Worm (Caenorhabditis elegans): ENCODE results near the gene ncs-1.
A peak's percentile ranks its signal among the peaks of the same experiment; 100 is the strongest.

ncs-1 gene

ce11 chrX:963171-963570 lies at the start of gene ncs-1:
Gene ncs-1, minus strand, starts transcription at chrX:963271.
- TF ChIP-seq ztf-6 (GFP tag; IDR thresholded peaks at IDR 0.05) (no peak), C06A6.2 (GFP tag; conservative IDR thresholded peaks at IDR 0.05) (no peak), aptf-3 (GFP tag; IDR thresholded peaks at IDR 0.05) (no peak), attf-5 (GFP tag; optimal IDR thresholded peaks at IDR 0.05) (no peak), ztf-18 (tag; optimal IDR thresholded peaks at IDR 0.05) (no peak), Y53G8AR.9 (GFP tag; conservative IDR thresholded peaks at IDR 0.05) (no peak), lin-26 (GFP tag; IDR thresholded peaks at IDR 0.05) (no peak), attf-6 (GFP tag; IDR thresholded peaks at IDR 0.05) (no peak), mes-4 (tag; optimal IDR thresholded peaks at IDR 0.05) (no peak), lsy-27 (tag; optimal IDR thresholded peaks at IDR 0.05; ENCODE audit: borderline replicate concordance, insufficient read depth) (no peak), madf-3 (GFP tag; IDR thresholded peaks at IDR 0.05) (no peak), F57C9.4 (tag; optimal IDR thresholded peaks at IDR 0.05) (no peak), athp-1 (tag; optimal IDR thresholded peaks at IDR 0.05) (no peak), F57A8.1 (GFP tag; optimal IDR thresholded peaks at IDR 0.05) (no peak), bed-1 (GFP tag; IDR thresholded peaks at IDR 0.05) (no peak), ztf-22 (GFP tag; optimal IDR thresholded peaks at IDR 0.05) (no peak), Y79H2A.3 (GFP tag; conservative IDR thresholded peaks at IDR 0.05) (no peak), unc-130 (GFP tag; optimal IDR thresholded peaks at IDR 0.05) (no peak), B0019.2 (GFP tag; conservative IDR thresholded peaks at IDR 0.05) (no peak), dpl-1 (GFP tag; optimal IDR thresholded peaks at IDR 0.05) (no peak)

- peak; percentile 35 for TF ChIP-seq ztf-22 (GFP tag; optimal IDR thresholded peaks at IDR 0.05)
- no peak for TF ChIP-seq akir-1 (GFP tag; optimal IDR thresholded peaks at IDR 0.05)
- no peak for TF ChIP-seq T26A5.8 (tag; optimal IDR thresholded peaks at IDR 0.05)
- no peak for TF ChIP-seq cebp-1 (GFP tag; IDR thresholded peaks at IDR 0.05)
- peak; percentile 57 for TF ChIP-seq cebp-1 (tag; optimal IDR thresholded peaks at IDR 0.05)
- TF ChIP-seq mcd-1 (GFP tag; IDR thresholded peaks at IDR 0.05), result 0 out of 2 replicates have a peak, but pooled peaks have one; percentile 15
- peak; percentile 26 for TF ChIP-seq atf-7 (tag; optimal IDR thresholded peaks at IDR 0.05)
- TF ChIP-seq Y53G8AR.9 (GFP tag; conservative IDR thresholded peaks at IDR 0.05), result peak; percentile 89
- peak; percentile 7 for TF ChIP-seq F10E7.11 (tag; optimal IDR thresholded peaks at IDR 0.05)
- no peak for TF ChIP-seq lir-1 (GFP tag; conservative IDR thresholded peaks at IDR 0.05)
- no peak for TF ChIP-seq unc-62 (GFP tag; optimal IDR thresholded peaks at IDR 0.05)
- TF ChIP-seq snpc-4 (GFP tag; optimal IDR thresholded peaks at IDR 0.05), result no peak
- no peak for TF ChIP-seq snpc-4 (tag; optimal IDR thresholded peaks at IDR 0.05)
- TF ChIP-seq tlf-1 (GFP tag; optimal IDR thresholded peaks at IDR 0.05), result peak; percentile 58
- no peak for TF ChIP-seq mel-28 (tag; optimal IDR thresholded peaks at IDR 0.05; ENCODE audit: borderline replicate concordance)
- TF ChIP-seq ceh-100 (GFP tag; IDR thresholded peaks at IDR 0.05), result no peak
- TF ChIP-seq K12H6.12 (tag; optimal IDR thresholded peaks at IDR 0.05), result peak; percentile 16
- no peak for TF ChIP-seq ets-4 (GFP tag; optimal IDR thresholded peaks at IDR 0.05)
- TF ChIP-seq T07F8.4 (tag; optimal IDR thresholded peaks at IDR 0.05), result no peak
- TF ChIP-seq F57A8.1 (GFP tag; optimal IDR thresholded peaks at IDR 0.05), result no peak
- TF ChIP-seq repo-1 (tag; optimal IDR thresholded peaks at IDR 0.05), result peak; percentile 45
- TF ChIP-seq ceh-58 (GFP tag; IDR thresholded peaks at IDR 0.05), result 0 out of 2 replicates have a peak, but pooled peaks have one; percentile 3
- no peak for TF ChIP-seq lsy-27 (tag; optimal IDR thresholded peaks at IDR 0.05; ENCODE audit: borderline replicate concordance, insufficient read depth)
- TF ChIP-seq madf-6 (GFP tag; IDR thresholded peaks at IDR 0.05), result no peak
- TF ChIP-seq Y95B8A.8 (GFP tag; IDR thresholded peaks at IDR 0.05), result peak; percentile 72; the same call in 1 of the 2 replicates
- TF ChIP-seq Y56A3A.18 (GFP tag; IDR thresholded peaks at IDR 0.05), result peak; percentile 78; the same call in 1 of the 2 replicates
- no peak for TF ChIP-seq xnd-1 (tag; optimal IDR thresholded peaks at IDR 0.05)
- no peak for TF ChIP-seq ztf-3 (GFP tag; optimal IDR thresholded peaks at IDR 0.05)
- no peak for TF ChIP-seq hrde-1 (tag; optimal IDR thresholded peaks at IDR 0.05; ENCODE audit: borderline replicate concordance)
- TF ChIP-seq hmg-1.2 (GFP tag; IDR thresholded peaks at IDR 0.05), result peak; percentile 40; the same call in 1 of the 2 replicates
- peak; percentile 16 for TF ChIP-seq tbp1 (GFP tag; optimal IDR thresholded peaks at IDR 0.05)
- TF ChIP-seq bed-1 (GFP tag; IDR thresholded peaks at IDR 0.05), result 0 out of 2 replicates have a peak, but pooled peaks have one; percentile 13
- TF ChIP-seq Y53F4B.3 (GFP tag; IDR thresholded peaks at IDR 0.05), result no peak
Observed at ce11 chrX:1012385-1012866, 49.4 kb upstream of the ncs-1 start.
